Worm (Caenorhabditis elegans) whole organism, L1 larva: Measurements from ENCODE around the gene srx-3.

Source experiments
- aha-1 ChIP-seq: fragments of 150-350 bp; optimal IDR thresholded peaks from 2 replicates; lab custom pipeline; 2014; ENCODE audit warnings: missing biosample characterization, missing genetic modification characterization
- egl-27 ChIP-seq, 2 experiments: fragments of 150-350 bp in 1 of 2; sonication (generic microtip); optimal IDR thresholded peaks; 3 replicates each; lab custom pipeline; 2017 to 2018; ENCODE audit warnings: missing biosample characterization in 2 of 2, missing genetic modification characterization in 2 of 2, missing genetic modification reagents in 2 of 2
- elt-3 ChIP-seq, 6 experiments: fragments of 150-350 bp in 1 of 6; sonication (generic microtip); optimal IDR thresholded peaks; 2 replicates each; lab custom pipeline; 2017 to 2018; ENCODE audit warnings: missing biosample characterization in 6 of 6, missing genetic modification characterization in 6 of 6, inconsistent platforms in 1 of 6
- fkh-10 ChIP-seq: sonication (generic microtip); optimal IDR thresholded peaks from 2 replicates; lab custom pipeline; 2017; ENCODE audit warnings: missing biosample characterization, missing genetic modification reagents, missing genetic modification characterization
- lin-15B ChIP-seq: fragments of 150-350 bp; sonication (generic microtip); optimal IDR thresholded peaks from 3 replicates; lab custom pipeline; 2014; ENCODE audit warnings: missing biosample characterization, missing genetic modification characterization
- nhr-237 ChIP-seq: fragments of 150-350 bp; optimal IDR thresholded peaks from 2 replicates; lab custom pipeline; 2014; ENCODE audit warnings: missing biosample characterization, missing genetic modification characterization
- unc-62 ChIP-seq: fragments of 150-350 bp; optimal IDR thresholded peaks from 2 replicates; lab custom pipeline; 2014; ENCODE audit warnings: missing biosample characterization, missing genetic modification reagents, missing genetic modification characterization
- zag-1 ChIP-seq: fragments of 150-350 bp; optimal IDR thresholded peaks from 2 replicates; lab custom pipeline; 2014; ENCODE audit warnings: missing biosample characterization, missing genetic modification characterization
- ztf-4 ChIP-seq: fragments of 150-350 bp; optimal IDR thresholded peaks from 2 replicates; lab custom pipeline; 2014; ENCODE audit warnings: missing biosample characterization, missing genetic modification characterization

ce11 chrV:9015540-9015939, 10.2 kb downstream of the srx-3 start, which contains the start of gene srt-18:
- TF ChIP-seq fkh-10 (GFP tag; lab: Kevin White, UChicago) = no peak
- TF ChIP-seq elt-3 (tag; optimal IDR thresholded peaks at IDR 0.05; lab: Kevin White, UChicago) = no peak
- no peak for TF ChIP-seq zag-1
- no peak for TF ChIP-seq unc-62
- TF ChIP-seq lin-15B (tag; lab: Kevin White, UChicago) = no peak
- no peak for TF ChIP-seq nhr-237 (tag; lab: Kevin White, UChicago)
- TF ChIP-seq ztf-4 (tag; lab: Kevin White, UChicago) = no peak
- no peak for TF ChIP-seq egl-27 (tag; optimal IDR thresholded peaks at IDR 0.05; lab: Kevin White, UChicago)
- TF ChIP-seq aha-1 = no peak
